Fruit fly (Drosophila melanogaster) whole organism, adult: ENCODE measurements around the gene CG1416.

ENCODE experiments used
- CG11617 ChIP-seq: fragments of 200-800 bp; sonication (Bioruptor generic); optimal IDR thresholded peaks from 2 replicates; lab custom pipeline; 2017; ENCODE audit warnings: mild to moderate bottlenecking, missing biosample characterization, missing genetic modification reagents, missing genetic modification characterization
- Clk ChIP-seq: fragments of 200-800 bp; sonication (Bioruptor generic); optimal IDR thresholded peaks from 2 replicates; lab custom pipeline; 2017; ENCODE audit warnings: missing biosample characterization, missing genetic modification characterization
- bab1 ChIP-seq: fragments of 200-800 bp; sonication (Bioruptor generic); optimal IDR thresholded peaks from 3 replicates; lab custom pipeline; 2019; ENCODE audit warnings: missing biosample characterization, mild to moderate bottlenecking, missing genetic modification characterization, moderate library complexity
- cic ChIP-seq: fragments of 200-800 bp; sonication (Bioruptor generic); optimal IDR thresholded peaks from 2 replicates; lab custom pipeline; 2017; ENCODE audit warnings: missing biosample characterization, mild to moderate bottlenecking, missing genetic modification characterization, moderate library complexity
- cnc ChIP-seq, 2 experiments: fragments of >200 bp; optimal IDR thresholded peaks; 2 replicates each; lab custom pipeline; 2017
- tj ChIP-seq: fragments of 200-800 bp; sonication (Bioruptor generic); optimal IDR thresholded peaks from 3 replicates; lab custom pipeline; 2017; ENCODE audit warnings: missing biosample characterization, mild to moderate bottlenecking, missing genetic modification characterization, moderate library complexity

- TF ChIP-seq tj (GFP tag; lab: Kevin White, UChicago), result no peak
- TF ChIP-seq cnc (optimal IDR thresholded peaks at IDR 0.05; lab: Kevin White, UChicago), result no peak
- no peak for TF ChIP-seq bab1 (GFP tag; lab: Kevin White, UChicago)
- no peak for TF ChIP-seq Clk (GFP tag; lab: Kevin White, UChicago)
- no peak for TF ChIP-seq CG11617 (GFP tag; lab: Kevin White, UChicago)
- no peak for TF ChIP-seq cic
Observed at dm6 chr2L:21786991-21787390, 29.2 kb downstream of the CG1416 start.
